Worm (Caenorhabditis elegans): ENCODE data around the gene R04F11.5.

ce11 chrV:12276946-12277345 is 40.9 kb downstream of the R04F11.5 start, which contains the start of gene bnc-1:
- TF ChIP-seq nhr-76 (tag; optimal IDR thresholded peaks at IDR 0.05) (no peak), R02D3.7 (tag; optimal IDR thresholded peaks at IDR 0.05) (no peak), egl-5 (tag; optimal IDR thresholded peaks at IDR 0.05) (no peak), lin-39 (tag; optimal IDR thresholded peaks at IDR 0.05) (no peak), nhr-11 (tag; optimal IDR thresholded peaks at IDR 0.05) (no peak), fos-1 (tag; optimal IDR thresholded peaks at IDR 0.05) (no peak), nhr-237 (tag; optimal IDR thresholded peaks at IDR 0.05) (no peak), pha-4 (tag; optimal IDR thresholded peaks at IDR 0.05) (no peak)

Data from whole organism, L3 larva.